Worm (Caenorhabditis elegans): ENCODE data around the gene srh-28.

- no peak for TF ChIP-seq tlf-1 (GFP tag; optimal IDR thresholded peaks at IDR 0.05)
- no peak for TF ChIP-seq ama-1 (optimal IDR thresholded peaks at IDR 0.05)
- TF ChIP-seq ama-1 (GFP tag; optimal IDR thresholded peaks at IDR 0.05) = no peak
- no peak for TF ChIP-seq unc-130 (GFP tag; optimal IDR thresholded peaks at IDR 0.05)
- TF ChIP-seq unc-62 (GFP tag; optimal IDR thresholded peaks at IDR 0.05) = no peak
- TF ChIP-seq Y53G8AR.9 (GFP tag; conservative IDR thresholded peaks at IDR 0.05) = no peak
- TF ChIP-seq ceh-79 (tag; optimal IDR thresholded peaks at IDR 0.05) = no peak
- no peak for TF ChIP-seq dox-1 (GFP tag; IDR thresholded peaks at IDR 0.05)
- TF ChIP-seq snpc-3.4 (tag; optimal IDR thresholded peaks at IDR 0.05) = no peak
- TF ChIP-seq dpl-1 (GFP tag; optimal IDR thresholded peaks at IDR 0.05) = no peak
- no peak for TF ChIP-seq ets-4 (GFP tag; optimal IDR thresholded peaks at IDR 0.05)
- no peak for TF ChIP-seq C17E4.6 (GFP tag; IDR thresholded peaks at IDR 0.05)
These were observed 7.1 kb downstream of the srh-28 start, which contains the start of the genes T25F10.1 and clik-1 for ce11 chrV:6768452-6768929.
